Fruit fly (Drosophila melanogaster): ENCODE results near the gene Pfdn5.

Gene Pfdn5

dm6 chr3R:22487037-22487492, at the start of gene Pfdn5 (continued):
- no peak for TF ChIP-seq CG1602 (GFP tag; optimal IDR thresholded peaks at IDR 0.05)
- TF ChIP-seq Trl (optimal IDR thresholded peaks at IDR 0.05) = no peak
- peak; percentile 2 for TF ChIP-seq Trl (GFP tag; optimal IDR thresholded peaks at IDR 0.05)
- no peak for TF ChIP-seq wdn (GFP tag; IDR thresholded peaks at IDR 0.05)
- no peak for TF ChIP-seq Spps (tag; optimal IDR thresholded peaks at IDR 0.05)
- peak; percentile 15 for TF ChIP-seq bigmax (GFP tag; optimal IDR thresholded peaks at IDR 0.05)
- TF ChIP-seq sens (GFP tag) = peak; percentile 75
- TF ChIP-seq CG7928 (GFP tag; optimal IDR thresholded peaks at IDR 0.05) = peak; percentile 53
- peak; percentile 53 for TF ChIP-seq phol (tag; optimal IDR thresholded peaks at IDR 0.05)
- peak; percentile 4 for TF ChIP-seq CG17186 (GFP tag; optimal IDR thresholded peaks at IDR 0.05)
- no peak for TF ChIP-seq Atf-2 (GFP tag; optimal IDR thresholded peaks at IDR 0.05)
- no peak for TF ChIP-seq hth (optimal IDR thresholded peaks at IDR 0.05)
- TF ChIP-seq CG12769 (tag; optimal IDR thresholded peaks at IDR 0.05) = no peak
- TF ChIP-seq trh (GFP tag; optimal IDR thresholded peaks at IDR 0.05) = no peak
- peak; percentile 7 for TF ChIP-seq Bteb2 (GFP tag; optimal IDR thresholded peaks at IDR 0.05)
- peak; percentile 73 for TF ChIP-seq CG15514 (GFP tag; optimal IDR thresholded peaks at IDR 0.05)
- no peak for TF ChIP-seq Dip2 (GFP tag; IDR thresholded peaks at IDR 0.05)
- TF ChIP-seq Atf6 (GFP tag; IDR thresholded peaks at IDR 0.05) = no peak
- TF ChIP-seq ftz-f1 (GFP tag; optimal IDR thresholded peaks at IDR 0.05) = peak; percentile 16
- peak; percentile 99 for TF ChIP-seq CG15601 (tag; optimal IDR thresholded peaks at IDR 0.05)
- TF ChIP-seq rib (GFP tag; IDR thresholded peaks at IDR 0.05) = 0 out of 2 replicates have a peak, but pooled peaks have one; percentile 37
- no peak for TF ChIP-seq CG8281 (tag; optimal IDR thresholded peaks at IDR 0.05)
- TF ChIP-seq B-H2 (GFP tag; optimal IDR thresholded peaks at IDR 0.05) = peak; percentile 38
- TF ChIP-seq mld (GFP tag; IDR thresholded peaks at IDR 0.05; ENCODE audit: partially characterized antibody) = peak; percentile 87
- peak; percentile 91 for TF ChIP-seq ato (GFP tag; IDR thresholded peaks at IDR 0.05; ENCODE audit: partially characterized antibody)
- no peak for TF ChIP-seq Awh (GFP tag; IDR thresholded peaks at IDR 0.05)
- TF ChIP-seq knrl (GFP tag; IDR thresholded peaks at IDR 0.05; ENCODE audit: partially characterized antibody) = peak; percentile 70
- no peak for TF ChIP-seq CG10431 (GFP tag; optimal IDR thresholded peaks at IDR 0.05)
- TF ChIP-seq CG9727 (GFP tag; optimal IDR thresholded peaks at IDR 0.05) = no peak
- TF ChIP-seq Dref (GFP tag; IDR thresholded peaks at IDR 0.05) = peak; percentile 98
- TF ChIP-seq dpn (GFP tag; optimal IDR thresholded peaks at IDR 0.05) = peak; percentile 13 to 18
- TF ChIP-seq gfzf (GFP tag; optimal IDR thresholded peaks at IDR 0.05) = peak; percentile 38
- peak; percentile 76 for TF ChIP-seq Myb (GFP tag; optimal IDR thresholded peaks at IDR 0.05)
- peak; percentile 50 for TF ChIP-seq CG10267 (tag; optimal IDR thresholded peaks at IDR 0.05)
- no peak for TF ChIP-seq CG8388 (GFP tag; optimal IDR thresholded peaks at IDR 0.05)
- no peak for TF ChIP-seq gro (GFP tag; optimal IDR thresholded peaks at IDR 0.05)
- TF ChIP-seq CG34224 (GFP tag; IDR thresholded peaks at IDR 0.05; ENCODE audit: partially characterized antibody) = peak; percentile 88
- TF ChIP-seq CG14710 (tag; optimal IDR thresholded peaks at IDR 0.05) = peak; percentile 67
- peak; percentile 9 for TF ChIP-seq Lhr (GFP tag; optimal IDR thresholded peaks at IDR 0.05)
- no peak for TF ChIP-seq Abd-B (GFP tag; optimal IDR thresholded peaks at IDR 0.05)
- peak; percentile 90 for TF ChIP-seq crol (GFP tag; IDR thresholded peaks at IDR 0.05)
- TF ChIP-seq sc (optimal IDR thresholded peaks at IDR 0.05) = no peak
- no peak for TF ChIP-seq sc (GFP tag; optimal IDR thresholded peaks at IDR 0.05)
- no peak for TF ChIP-seq CG14965 (GFP tag; optimal IDR thresholded peaks at IDR 0.05; ENCODE audit: borderline replicate concordance)
- no peak for TF ChIP-seq org-1 (GFP tag; optimal IDR thresholded peaks at IDR 0.05)
- TF ChIP-seq esg (GFP tag; conservative IDR thresholded peaks at IDR 0.05) = no peak
- no peak for TF ChIP-seq ssp (GFP tag; IDR thresholded peaks at IDR 0.05)
- TF ChIP-seq Hr3 (GFP tag; optimal IDR thresholded peaks at IDR 0.05) = no peak
- TF ChIP-seq Antp (GFP tag; optimal IDR thresholded peaks at IDR 0.05) = peak; percentile 1
- peak; percentile 91 for TF ChIP-seq nerfin-2 (GFP tag; IDR thresholded peaks at IDR 0.05; ENCODE audit: partially characterized antibody)
- no peak for TF ChIP-seq PHDP (tag; optimal IDR thresholded peaks at IDR 0.05)

Data from whole organism, embryonic.